Worm (Caenorhabditis elegans) whole organism, L2 larva: ENCODE measurements around the gene F49C5.3.

Experiments used
- R02D3.7 ChIP-seq: fragments of 150-350 bp; optimal IDR thresholded peaks from 2 replicates; lab custom pipeline; 2014; ENCODE audit warnings: missing biosample characterization, missing genetic modification characterization
- unc-55 ChIP-seq: fragments of 150-350 bp; sonication (generic microtip); optimal IDR thresholded peaks from 3 replicates; lab custom pipeline; 2014; ENCODE audit warnings: missing biosample characterization, missing genetic modification reagents, missing genetic modification characterization

DNA sequence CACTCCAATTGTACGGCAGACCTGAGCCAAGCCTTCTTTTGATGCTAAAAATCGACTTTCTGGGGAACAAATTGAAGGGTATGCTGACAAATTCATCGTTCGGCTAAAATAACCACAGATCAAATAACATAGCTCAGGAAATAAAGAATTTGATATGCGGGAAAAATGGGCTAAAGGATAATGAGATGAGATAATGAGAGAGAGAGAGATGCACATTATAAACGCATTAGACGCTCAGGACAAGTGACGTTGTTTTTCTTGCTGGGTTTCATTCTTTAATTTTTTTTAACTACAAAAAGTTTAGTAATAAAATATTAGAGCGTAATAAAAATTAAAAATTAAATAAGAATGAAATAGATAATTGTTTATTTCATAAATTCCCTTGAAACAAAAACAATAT, 21.7 kb upstream of the F49C5.3 start, which contains the start of gene srh-69:
- TF ChIP-seq R02D3.7 (no peak), unc-55 (GFP tag; lab: Kevin White, UChicago) (no peak)
